Worm (Caenorhabditis elegans): Measurements from ENCODE around the gene col-168.

Gene col-168

ce11 chrX:6296402-6296844 is 29.8 kb upstream of the col-168 start (continued):
- TF ChIP-seq daf-8 (GFP tag; IDR thresholded peaks at IDR 0.05), result 0 out of 2 replicates have a peak, but pooled peaks have one; percentile 83
- no peak for TF ChIP-seq F26F4.8 (GFP tag; conservative IDR thresholded peaks at IDR 0.05)
- TF ChIP-seq lim-7 (GFP tag; IDR thresholded peaks at IDR 0.05), result peak; percentile 53; the same call in 1 of the 2 replicates
- peak; percentile 96 for TF ChIP-seq ceh-28 (tag; optimal IDR thresholded peaks at IDR 0.05)
- TF ChIP-seq Y5F2A.4 (GFP tag; optimal IDR thresholded peaks at IDR 0.05), result peak; percentile 96
- TF ChIP-seq lir-3 (tag; optimal IDR thresholded peaks at IDR 0.05), result peak; percentile 95
- TF ChIP-seq T20F7.1 (GFP tag; optimal IDR thresholded peaks at IDR 0.05), result peak; percentile 94
- TF ChIP-seq nhr-237 (tag; optimal IDR thresholded peaks at IDR 0.05), result peak; percentile 95
- TF ChIP-seq D1046.2 (GFP tag; IDR thresholded peaks at IDR 0.05), result peak; percentile 95
- TF ChIP-seq Y105C5A.15 (GFP tag; IDR thresholded peaks at IDR 0.05), result peak; percentile 92
- TF ChIP-seq set-16 (GFP tag; IDR thresholded peaks at IDR 0.05), result no peak
- TF ChIP-seq ceh-32 (tag; optimal IDR thresholded peaks at IDR 0.05; ENCODE audit: poor library complexity), result peak; percentile 91
- TF ChIP-seq lin-38 (GFP tag; IDR thresholded peaks at IDR 0.05), result peak; percentile 89
- peak; percentile 100 for TF ChIP-seq mep-1 (tag; optimal IDR thresholded peaks at IDR 0.05)
- TF ChIP-seq lin-39 (tag; optimal IDR thresholded peaks at IDR 0.05), result peak; percentile 84
- TF ChIP-seq nhr-76 (tag; optimal IDR thresholded peaks at IDR 0.05), result peak; percentile 84
- TF ChIP-seq spr-1 (tag; optimal IDR thresholded peaks at IDR 0.05), result peak; percentile 98
- peak; percentile 100 for TF ChIP-seq aha-1 (tag)
- TF ChIP-seq F44E2.7 (GFP tag; IDR thresholded peaks at IDR 0.05), result peak; percentile 92
- peak; percentile 94 for TF ChIP-seq lin-1 (GFP tag; IDR thresholded peaks at IDR 0.05)
- peak; percentile 95 for TF ChIP-seq fos-1 (tag; optimal IDR thresholded peaks at IDR 0.05)
- TF ChIP-seq nhr-77 (tag; optimal IDR thresholded peaks at IDR 0.05), result peak; percentile 100
- TF ChIP-seq F37D6.2 (tag; optimal IDR thresholded peaks at IDR 0.05), result peak; percentile 99
- peak; percentile 98 for TF ChIP-seq nhr-25 (tag; optimal IDR thresholded peaks at IDR 0.05; ENCODE audit: borderline replicate concordance, insufficient read depth)
- peak; percentile 95 for TF ChIP-seq mdl-1 (tag; optimal IDR thresholded peaks at IDR 0.05)
- TF ChIP-seq R02D3.7 (tag; optimal IDR thresholded peaks at IDR 0.05), result no peak
- TF ChIP-seq arid-1 (GFP tag; conservative IDR thresholded peaks at IDR 0.05), result peak; percentile 96
- peak; percentile 94 for TF ChIP-seq dmd-9 (GFP tag; IDR thresholded peaks at IDR 0.05)
- no peak for TF ChIP-seq aly-2 (tag; optimal IDR thresholded peaks at IDR 0.05)
- TF ChIP-seq ces-1 (GFP tag; optimal IDR thresholded peaks at IDR 0.05), result peak; percentile 97
- TF ChIP-seq madf-5 (GFP tag; IDR thresholded peaks at IDR 0.05), result peak; percentile 65 to 98; a peak in 3 of 4 replicates
- peak; percentile 97 for TF ChIP-seq zip-2 (tag; optimal IDR thresholded peaks at IDR 0.05)
- peak; percentile 99 for TF ChIP-seq rbr-2 (tag; optimal IDR thresholded peaks at IDR 0.05)
- TF ChIP-seq nhr-42 (GFP tag; IDR thresholded peaks at IDR 0.05), result peak; percentile 99
- peak; percentile 91 for TF ChIP-seq zfp-2 (tag; optimal IDR thresholded peaks at IDR 0.05)
- peak; percentile 46 for TF ChIP-seq pqm-1 (tag; optimal IDR thresholded peaks at IDR 0.05)
- peak; percentile 91; the same call in 1 of the 2 replicates for TF ChIP-seq tag-97 (GFP tag; IDR thresholded peaks at IDR 0.05)

DNA sequence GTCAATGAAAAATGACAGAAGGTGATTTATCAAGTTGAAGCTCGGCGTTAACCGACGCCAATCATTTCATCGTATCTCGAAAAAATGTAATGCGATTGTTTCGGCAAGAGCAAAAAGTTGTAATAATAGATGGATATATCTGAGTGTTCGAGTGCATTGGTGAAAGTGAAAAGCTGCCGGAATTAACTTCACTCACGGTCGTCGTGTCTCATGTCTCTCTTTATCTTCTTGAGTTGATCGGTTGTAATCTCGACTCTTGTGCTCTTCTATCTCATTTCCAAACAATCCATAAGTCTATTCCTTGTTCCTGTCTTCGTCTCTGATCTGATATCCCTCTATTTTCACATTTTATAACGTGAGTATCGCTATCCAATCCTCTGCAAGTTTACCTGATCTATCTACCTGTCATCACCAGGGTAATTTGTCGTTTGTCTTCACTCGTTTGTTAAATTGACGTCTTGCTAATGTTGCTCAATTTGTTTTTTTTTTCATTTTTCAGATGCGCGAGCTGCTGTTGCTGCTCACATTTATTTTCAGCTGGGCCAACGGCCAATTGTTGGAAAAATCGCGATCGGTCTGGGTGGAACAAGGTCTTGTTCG is 26.4 kb upstream of the col-168 start, which contains the start of gene cest-16:
cest-16 (plus strand) TSS at position 302 of the 600 bp plus-strand sequence.
- TF ChIP-seq unc-62 (GFP tag; optimal IDR thresholded peaks at IDR 0.05 in 1 of 2) (peak in 1 of 2 experiments; percentile 86), unc-62 (tag; optimal IDR thresholded peaks at IDR 0.05) (no peak), set-16 (GFP tag; IDR thresholded peaks at IDR 0.05) (no peak)

- TF ChIP-seq spr-3 (GFP tag; optimal IDR thresholded peaks at IDR 0.05) (no peak), fkh-10 (GFP tag; optimal IDR thresholded peaks at IDR 0.05) (no peak), gei-8 (GFP tag; optimal IDR thresholded peaks at IDR 0.05) (no peak), daf-16 (GFP tag; optimal IDR thresholded peaks at IDR 0.05) (no peak), daf-16 (tag; optimal IDR thresholded peaks at IDR 0.05) (no peak), hif-1 (tag; optimal IDR thresholded peaks at IDR 0.05) (no peak), nhr-77 (tag; optimal IDR thresholded peaks at IDR 0.05) (no peak), pha-4 (GFP tag; IDR thresholded peaks at IDR 0.05) (no peak), pha-4 (tag; optimal IDR thresholded peaks at IDR 0.05) (no peak), lin-15B (tag; optimal IDR thresholded peaks at IDR 0.05) (no peak), daf-19 (GFP tag; conservative IDR thresholded peaks at IDR 0.05) (no peak), ceh-62 (tag; optimal IDR thresholded peaks at IDR 0.05) (no peak), php-3 (GFP tag; IDR thresholded peaks at IDR 0.05) (no peak), dmd-8 (GFP tag; IDR thresholded peaks at IDR 0.05) (no peak)
Observed at ce11 chrX:6311391-6311790, 14.8 kb upstream of the col-168 start, which contains the start of gene npr-38. npr-38 (plus strand) TSS chrX:6311691.
